Worm (Caenorhabditis elegans) whole organism, young adult: ENCODE results near the gene aat-8.

Experiments
- B0035.1 ChIP-seq: sonication (generic microtip); optimal IDR thresholded peaks from 2 replicates; lab custom pipeline; 2016; ENCODE audit warnings: missing genetic modification characterization, mild to moderate bottlenecking, missing compliant biosample characterization, missing genotype, missing genetic modification reagents
- F22D6.2 ChIP-seq: sonication (generic microtip); optimal IDR thresholded peaks from 2 replicates; lab custom pipeline; 2016; ENCODE audit warnings: mild to moderate bottlenecking, missing genetic modification characterization, missing compliant biosample characterization
- F49E8.2 ChIP-seq: sonication (generic microtip); optimal IDR thresholded peaks from 3 replicates; lab custom pipeline; 2017; ENCODE audit warnings: missing genetic modification characterization, mild to moderate bottlenecking, missing compliant biosample characterization, antibody characterized with exemption, moderate library complexity; ENCODE audit not compliant: insufficient read depth
- F55B11.4 ChIP-seq: sonication (generic microtip); optimal IDR thresholded peaks from 2 replicates; lab custom pipeline; 2016; ENCODE audit warnings: missing compliant biosample characterization, missing genetic modification characterization, borderline replicate concordance; ENCODE audit not compliant: insufficient read depth
- T07F8.4 ChIP-seq: sonication (generic microtip); optimal IDR thresholded peaks from 2 replicates; lab custom pipeline; 2016; ENCODE audit warnings: mild to moderate bottlenecking, missing genetic modification characterization, moderate library complexity, missing compliant biosample characterization
- Y53F4B.3 ChIP-seq: fragments of 200-800 bp; sonication (Bioruptor generic); IDR thresholded peaks from 2 replicates; pipeline ENCODE4 v1.3.6; 2022; ENCODE audit warnings: missing genetic modification reagents, missing genetic modification characterization, missing compliant biosample characterization
- Y53G8AR.9 ChIP-seq: fragments of 200-800 bp; sonication (Bioruptor generic); conservative IDR thresholded peaks from 2 replicates; pipeline ENCODE4 v1.3.6; 2022; ENCODE audit warnings: missing genetic modification reagents, missing genetic modification characterization, missing compliant biosample characterization
- Y67H2A.10 ChIP-seq: fragments of 200-800 bp; sonication (Bioruptor generic); conservative IDR thresholded peaks from 2 replicates; pipeline ENCODE4 v1.3.6; 2022; ENCODE audit warnings: missing genetic modification reagents, missing genetic modification characterization, missing compliant biosample characterization
- attf-3 ChIP-seq: fragments of 200-800 bp; sonication (Bioruptor generic); conservative IDR thresholded peaks from 2 replicates; pipeline ENCODE4 v1.3.6; 2022; ENCODE audit warnings: missing genetic modification reagents, missing genetic modification characterization, missing compliant biosample characterization
- attf-6 ChIP-seq: fragments of 200-800 bp; sonication (Bioruptor generic); IDR thresholded peaks from 2 replicates; pipeline ENCODE4 v1.3.6; 2022; ENCODE audit warnings: missing genetic modification reagents, missing genetic modification characterization, missing compliant biosample characterization
- bed-1 ChIP-seq: fragments of 200-800 bp; sonication (Bioruptor generic); IDR thresholded peaks from 2 replicates; pipeline ENCODE4 v1.3.6; 2022; ENCODE audit warnings: missing genetic modification reagents, missing genetic modification characterization, missing compliant biosample characterization
- bed-2 ChIP-seq: fragments of 200-800 bp; sonication (Bioruptor generic); IDR thresholded peaks from 2 replicates; pipeline ENCODE4 v1.3.6; 2022; ENCODE audit warnings: missing genetic modification reagents, missing genetic modification characterization, missing compliant biosample characterization
- ceh-40 ChIP-seq: fragments of 200-800 bp; sonication (Bioruptor generic); IDR thresholded peaks from 2 replicates; pipeline ENCODE4 v1.3.6; 2022; ENCODE audit warnings: missing genetic modification characterization, missing compliant biosample characterization
- chd-7 ChIP-seq: sonication (generic microtip); optimal IDR thresholded peaks from 2 replicates; lab custom pipeline; 2016; ENCODE audit warnings: mild to moderate bottlenecking, missing genetic modification characterization, moderate library complexity, missing compliant biosample characterization
- dpff-1 ChIP-seq: sonication (generic microtip); optimal IDR thresholded peaks from 2 replicates; lab custom pipeline; 2017; ENCODE audit warnings: mild to moderate bottlenecking, missing genetic modification characterization, missing compliant biosample characterization
- egrh-3 ChIP-seq: fragments of 200-800 bp; sonication (Bioruptor generic); IDR thresholded peaks from 2 replicates; pipeline ENCODE4 v1.3.6; 2022; ENCODE audit warnings: missing genetic modification reagents, missing genetic modification characterization, missing compliant biosample characterization
- hlh-26 ChIP-seq: fragments of 200-800 bp; sonication (Bioruptor generic); conservative IDR thresholded peaks from 2 replicates; pipeline ENCODE4 v1.3.6; 2022; ENCODE audit warnings: missing genetic modification reagents, missing genetic modification characterization, missing compliant biosample characterization
- lag-1 ChIP-seq: fragments of 200-800 bp; sonication (Bioruptor generic); IDR thresholded peaks from 2 replicates; pipeline ENCODE4 v1.3.6; 2022; ENCODE audit warnings: missing genetic modification reagents, missing genetic modification characterization, missing compliant biosample characterization
- let-526 ChIP-seq: fragments of 200-800 bp; sonication (Bioruptor generic); IDR thresholded peaks from 2 replicates; pipeline ENCODE4 v1.3.6; 2022; ENCODE audit warnings: missing genetic modification reagents, missing genetic modification characterization, missing compliant biosample characterization
- lin-26 ChIP-seq: fragments of 200-800 bp; sonication (Bioruptor generic); IDR thresholded peaks from 2 replicates; pipeline ENCODE4 v1.3.6; 2022; ENCODE audit warnings: missing genetic modification reagents, missing genetic modification characterization, missing compliant biosample characterization
- lin-40 ChIP-seq: sonication (generic microtip); optimal IDR thresholded peaks from 2 replicates; lab custom pipeline; 2016; ENCODE audit warnings: missing genetic modification characterization, mild to moderate bottlenecking, missing compliant biosample characterization, missing genotype, missing genetic modification reagents
- lin-54 ChIP-seq: fragments of 200-800 bp; sonication (Bioruptor generic); optimal IDR thresholded peaks from 2 replicates; lab custom pipeline; 2018; ENCODE audit warnings: mild to moderate bottlenecking, missing genetic modification characterization, missing compliant biosample characterization
- lsl-1 ChIP-seq: fragments of 200-800 bp; sonication (Bioruptor generic); optimal IDR thresholded peaks from 2 replicates; lab custom pipeline; 2018; ENCODE audit warnings: mild to moderate bottlenecking, missing genetic modification characterization, moderate library complexity, missing compliant biosample characterization
- lsy-27 ChIP-seq: sonication (generic microtip); optimal IDR thresholded peaks from 2 replicates; lab custom pipeline; 2017; ENCODE audit warnings: missing genetic modification characterization, mild to moderate bottlenecking, missing compliant biosample characterization, antibody characterized with exemption, missing genotype, borderline replicate concordance; ENCODE audit not compliant: insufficient read depth
- madf-3 ChIP-seq: fragments of 200-800 bp; sonication (Bioruptor generic); IDR thresholded peaks from 2 replicates; pipeline ENCODE4 v1.3.6; 2022; ENCODE audit warnings: missing genetic modification reagents, missing genetic modification characterization, missing compliant biosample characterization
- mxl-1 ChIP-seq: sonication (generic microtip); optimal IDR thresholded peaks from 2 replicates; lab custom pipeline; 2016; ENCODE audit warnings: missing genetic modification characterization, missing compliant biosample characterization
- nhr-27 ChIP-seq: fragments of 200-800 bp; sonication (Bioruptor generic); optimal IDR thresholded peaks from 2 replicates; lab custom pipeline; 2018; ENCODE audit warnings: mild to moderate bottlenecking, missing genetic modification characterization, moderate library complexity, missing compliant biosample characterization
- nhr-90 ChIP-seq: sonication (generic microtip); optimal IDR thresholded peaks from 2 replicates; lab custom pipeline; 2016; ENCODE audit warnings: missing genotype, mild to moderate bottlenecking, missing genetic modification characterization, missing compliant biosample characterization
- pha-4 ChIP-seq: fragments of 150-350 bp; sonication (generic microtip); optimal IDR thresholded peaks from 2 replicates; lab custom pipeline; 2014; ENCODE audit warnings: missing biosample characterization, missing genetic modification reagents, missing genetic modification characterization
- rpc-1 ChIP-seq, 2 experiments: fragments of 150-350 bp in 1 of 2; sonication (generic microtip) in 1 of 2; optimal IDR thresholded peaks; 2 replicates each; lab custom pipeline; 2014 to 2018; ENCODE audit warnings: missing biosample characterization in 1 of 2, missing genetic modification characterization in 1 of 2, missing genetic modification reagents in 1 of 2, missing genotype in 1 of 2
- tlf-1 ChIP-seq: fragments of 200-800 bp; sonication (Bioruptor generic); optimal IDR thresholded peaks from 2 replicates; lab custom pipeline; 2018; ENCODE audit warnings: mild to moderate bottlenecking, missing genetic modification characterization, missing compliant biosample characterization
- unc-130 ChIP-seq: sonication (generic microtip); optimal IDR thresholded peaks from 2 replicates; lab custom pipeline; 2016; ENCODE audit warnings: missing genetic modification reagents, missing genetic modification characterization, missing compliant biosample characterization
- xnd-1 ChIP-seq: sonication (generic microtip); optimal IDR thresholded peaks from 2 replicates; lab custom pipeline; 2016; ENCODE audit warnings: missing genotype, missing genetic modification reagents, missing genetic modification characterization, missing compliant biosample characterization
- ztf-3 ChIP-seq: fragments of 200-800 bp; sonication (Bioruptor generic); optimal IDR thresholded peaks from 2 replicates; lab custom pipeline; 2018; ENCODE audit warnings: mild to moderate bottlenecking, missing genetic modification characterization, missing compliant biosample characterization
- ztf-6 ChIP-seq: fragments of 200-800 bp; sonication (Bioruptor generic); IDR thresholded peaks from 2 replicates; pipeline ENCODE4 v1.3.6; 2022; ENCODE audit warnings: missing genetic modification reagents, missing genetic modification characterization, missing compliant biosample characterization

The aat-8 gene

ce11 chrIV:3909114-3909513 lies 44.3 kb upstream of the aat-8 start, which contains the start of gene F56D6.13:
F56D6.13 (plus strand) TSS chrIV:3909414.
- TF ChIP-seq bed-2 (GFP tag; lab: Robert Waterston, UW) (no peak), F49E8.2 (tag; lab: Kevin White, UChicago) (no peak), lsy-27 (tag; lab: Kevin White, UChicago) (no peak), egrh-3 (GFP tag; lab: Robert Waterston, UW) (no peak), nhr-27 (no peak), lin-54 (GFP tag; lab: Kevin White, UChicago) (no peak), T07F8.4 (tag; lab: Kevin White, UChicago) (no peak), ztf-6 (GFP tag; lab: Robert Waterston, UW) (no peak), lin-26 (GFP tag; lab: Robert Waterston, UW) (no peak)
- TF ChIP-seq, all 124 proteins: peak for 0

- no peak for TF ChIP-seq lin-40
- TF ChIP-seq B0035.1 = no peak
- TF ChIP-seq chd-7 (tag; lab: Kevin White, UChicago) = no peak
- TF ChIP-seq Y67H2A.10 = no peak
- no peak for TF ChIP-seq pha-4 (tag; lab: Kevin White, UChicago)
- TF ChIP-seq madf-3 = no peak
- TF ChIP-seq ceh-40 (GFP tag; lab: Robert Waterston, UW) = no peak
- no peak for TF ChIP-seq T07F8.4 (tag; lab: Kevin White, UChicago)
- no peak for TF ChIP-seq F55B11.4
- no peak for TF ChIP-seq rpc-1 (optimal IDR thresholded peaks at IDR 0.05; lab: Kevin White, UChicago)
- no peak for TF ChIP-seq rpc-1 (tag; optimal IDR thresholded peaks at IDR 0.05; lab: Kevin White, UChicago)
Measured at ce11 chrIV:3907506-3908188, 42.8 kb upstream of the aat-8 start, which contains the start of the genes F56D6.22 and F56D6.12. F56D6.22 (minus strand) TSS chrIV:3907606. F56D6.12 (plus strand) TSS chrIV:3908138.

ce11 chrIV:3906393-3906792 lies 41.5 kb upstream of the aat-8 start, which contains the start of gene F56D6.11:
F56D6.11 (minus strand) TSS chrIV:3906493.
- TF ChIP-seq mxl-1 (tag; lab: Kevin White, UChicago) = no peak
- TF ChIP-seq dpff-1 (tag; lab: Kevin White, UChicago) = no peak
- TF ChIP-seq, all 124 proteins: peak for 0

ce11 chrIV:3904620-3905019 lies 39.8 kb upstream of the aat-8 start, which contains the start of gene F56D6.21:
F56D6.21 (plus strand) TSS chrIV:3904920.
- TF ChIP-seq tlf-1 (no peak), ztf-3 (GFP tag; lab: Kevin White, UChicago) (no peak), bed-1 (GFP tag; lab: Robert Waterston, UW) (no peak), lag-1 (GFP tag; lab: Robert Waterston, UW) (no peak), nhr-90 (tag; lab: Kevin White, UChicago) (no peak), let-526 (no peak), lin-40 (no peak), ceh-40 (GFP tag; lab: Robert Waterston, UW) (no peak), attf-6 (no peak), Y67H2A.10 (no peak), lsl-1 (no peak), Y53G8AR.9 (GFP tag; lab: Robert Waterston, UW) (no peak), attf-3 (GFP tag; lab: Robert Waterston, UW) (no peak), hlh-26 (GFP tag; lab: Robert Waterston, UW) (no peak), unc-130 (GFP tag; lab: Kevin White, UChicago) (no peak), xnd-1 (tag; lab: Kevin White, UChicago) (no peak), Y53F4B.3 (GFP tag; lab: Robert Waterston, UW) (no peak), F22D6.2 (tag; lab: Kevin White, UChicago) (no peak), B0035.1 (no peak)
